Worm (Caenorhabditis elegans) whole organism, L1 larva: Measurements from ENCODE around the gene atgp-1.

ENCODE experiments used
- C34B4.2 ChIP-seq: sonication (generic microtip); optimal IDR thresholded peaks from 2 replicates; lab custom pipeline; 2017; ENCODE audit warnings: mild to moderate bottlenecking, missing genetic modification characterization, missing compliant biosample characterization
- F16B12.6 ChIP-seq: fragments of 150-350 bp; optimal IDR thresholded peaks from 2 replicates; lab custom pipeline; 2014; ENCODE audit warnings: missing biosample characterization, missing genetic modification characterization
- Y116A8C.19 ChIP-seq: sonication (generic microtip); optimal IDR thresholded peaks from 2 replicates; lab custom pipeline; 2016; ENCODE audit warnings: missing compliant biosample characterization, missing genetic modification characterization, borderline replicate concordance
- alr-1 ChIP-seq: fragments of 200-800 bp; sonication (Bioruptor generic); optimal IDR thresholded peaks from 2 replicates; lab custom pipeline; 2018; ENCODE audit warnings: borderline replicate concordance, mild to moderate bottlenecking, missing genetic modification characterization, missing compliant biosample characterization
- aly-2 ChIP-seq: fragments of 150-350 bp; optimal IDR thresholded peaks from 2 replicates; lab custom pipeline; 2014; ENCODE audit warnings: missing biosample characterization, missing genetic modification characterization
- blmp-1 ChIP-seq: fragments of 150-350 bp; optimal IDR thresholded peaks from 2 replicates; lab custom pipeline; 2014; ENCODE audit warnings: missing biosample characterization, missing genetic modification characterization
- ceh-63 ChIP-seq: fragments of 200-800 bp; sonication (Bioruptor generic); optimal IDR thresholded peaks from 2 replicates; lab custom pipeline; 2018; ENCODE audit warnings: mild to moderate bottlenecking, missing genetic modification characterization, missing compliant biosample characterization
- ceh-90 ChIP-seq: sonication (generic microtip); optimal IDR thresholded peaks from 2 replicates; lab custom pipeline; 2016; ENCODE audit warnings: missing genetic modification characterization, missing compliant biosample characterization
- ces-1 ChIP-seq: fragments of 150-350 bp; optimal IDR thresholded peaks from 2 replicates; lab custom pipeline; 2014; ENCODE audit warnings: missing biosample characterization, missing genetic modification reagents, missing genetic modification characterization
- efl-1 ChIP-seq, 4 experiments: fragments of 150-350 bp; optimal IDR thresholded peaks in 3 of 4; peaks in 1 of 4; 1 replicate in 1 of 4; 2 replicates in 3 of 4; lab custom pipeline; 2014; ENCODE audit warnings: missing biosample characterization in 2 of 4, missing genetic modification characterization in 2 of 4, missing genetic modification reagents in 2 of 4
- efl-3 ChIP-seq: fragments of 200-800 bp; sonication (Bioruptor generic); optimal IDR thresholded peaks from 2 replicates; lab custom pipeline; 2018; ENCODE audit warnings: mild to moderate bottlenecking, missing genetic modification characterization, missing compliant biosample characterization
- elt-2 ChIP-seq: sonication (generic microtip); optimal IDR thresholded peaks from 2 replicates; lab custom pipeline; 2016; ENCODE audit warnings: missing genetic modification characterization, mild to moderate bottlenecking, inconsistent platforms, missing compliant biosample characterization, missing genetic modification reagents
- elt-3 ChIP-seq, 6 experiments: fragments of 150-350 bp in 1 of 6; sonication (generic microtip); optimal IDR thresholded peaks; 2 replicates each; lab custom pipeline; 2017 to 2018; ENCODE audit warnings: missing biosample characterization in 6 of 6, missing genetic modification characterization in 6 of 6, inconsistent platforms in 1 of 6
- fkh-8 ChIP-seq: sonication (generic microtip); optimal IDR thresholded peaks from 2 replicates; lab custom pipeline; 2016; ENCODE audit warnings: mild to moderate bottlenecking, missing genetic modification characterization, missing compliant biosample characterization
- irx-1 ChIP-seq: sonication (generic microtip); optimal IDR thresholded peaks from 2 replicates; lab custom pipeline; 2016; ENCODE audit warnings: missing genetic modification characterization, missing compliant biosample characterization
- isw-1 ChIP-seq: fragments of 200-800 bp; sonication (Bioruptor generic); IDR thresholded peaks from 2 replicates; pipeline ENCODE4 v1.3.6; 2022; ENCODE audit warnings: missing genetic modification characterization, missing compliant biosample characterization
- jun-1 ChIP-seq: fragments of 150-350 bp; optimal IDR thresholded peaks from 2 replicates; lab custom pipeline; 2014; ENCODE audit warnings: missing biosample characterization, missing genetic modification reagents, missing genetic modification characterization
- lin-14 ChIP-seq: fragments of 200-800 bp; sonication (Bioruptor generic); optimal IDR thresholded peaks from 2 replicates; lab custom pipeline; 2018; ENCODE audit warnings: mild to moderate bottlenecking, missing genetic modification characterization, moderate library complexity, missing compliant biosample characterization
- lin-15B ChIP-seq: fragments of 150-350 bp; sonication (generic microtip); optimal IDR thresholded peaks from 3 replicates; lab custom pipeline; 2014; ENCODE audit warnings: missing biosample characterization, missing genetic modification characterization
- lin-35 ChIP-seq, 2 experiments: fragments of 150-350 bp; optimal IDR thresholded peaks; 2 replicates each; lab custom pipeline; 2014; ENCODE audit warnings: missing biosample characterization in 2 of 2, missing genetic modification characterization in 2 of 2, missing genetic modification reagents in 2 of 2
- lsy-2 ChIP-seq, 2 experiments: fragments of 150-350 bp; optimal IDR thresholded peaks; 2 replicates each; lab custom pipeline; 2014; ENCODE audit warnings: missing biosample characterization in 2 of 2, missing genetic modification characterization in 2 of 2
- mab-9 ChIP-seq: fragments of 200-800 bp; sonication (Bioruptor generic); IDR thresholded peaks from 2 replicates; pipeline ENCODE4 v1.3.6; 2022; ENCODE audit warnings: missing genetic modification reagents, missing genetic modification characterization, missing compliant biosample characterization
- nhr-20 ChIP-seq: sonication (generic microtip); optimal IDR thresholded peaks from 2 replicates; lab custom pipeline; 2016; ENCODE audit warnings: mild to moderate bottlenecking, missing genetic modification characterization, missing compliant biosample characterization
- nhr-28 ChIP-seq: fragments of 150-350 bp; optimal IDR thresholded peaks from 2 replicates; lab custom pipeline; 2014; ENCODE audit warnings: missing biosample characterization, missing genetic modification characterization
- nhr-47 ChIP-seq: sonication (generic microtip); optimal IDR thresholded peaks from 2 replicates; lab custom pipeline; 2016; ENCODE audit warnings: mild to moderate bottlenecking, missing genetic modification characterization, moderate library complexity, missing compliant biosample characterization
- nhr-71 ChIP-seq: sonication (generic microtip); optimal IDR thresholded peaks from 2 replicates; lab custom pipeline; 2016; ENCODE audit warnings: mild to moderate bottlenecking, missing genetic modification characterization, moderate library complexity, missing compliant biosample characterization
- nhr-76 ChIP-seq: sonication (generic microtip); optimal IDR thresholded peaks from 2 replicates; lab custom pipeline; 2017; ENCODE audit warnings: missing biosample characterization, missing genetic modification characterization
- nhr-90 ChIP-seq: sonication (generic microtip); optimal IDR thresholded peaks from 2 replicates; lab custom pipeline; 2016; ENCODE audit warnings: mild to moderate bottlenecking, missing genetic modification characterization, missing compliant biosample characterization; ENCODE audit not compliant: poor library complexity
- pag-3 ChIP-seq: sonication (generic microtip); optimal IDR thresholded peaks from 2 replicates; lab custom pipeline; 2017; ENCODE audit warnings: missing genetic modification characterization, mild to moderate bottlenecking, missing compliant biosample characterization, antibody characterized with exemption, borderline replicate concordance; ENCODE audit not compliant: insufficient read depth
- pax-3 ChIP-seq: fragments of 200-800 bp; sonication (Bioruptor generic); optimal IDR thresholded peaks from 2 replicates; lab custom pipeline; 2018; ENCODE audit warnings: mild to moderate bottlenecking, missing genetic modification characterization, moderate library complexity, missing compliant biosample characterization
- pqm-1 ChIP-seq: sonication (generic microtip); optimal IDR thresholded peaks from 3 replicates; lab custom pipeline; 2017; ENCODE audit warnings: missing biosample characterization, missing genetic modification characterization
- snpc-4 ChIP-seq: fragments of 150-350 bp; optimal IDR thresholded peaks from 2 replicates; lab custom pipeline; 2014; ENCODE audit warnings: missing biosample characterization, missing genetic modification characterization
- snu-23 ChIP-seq: sonication (generic microtip); optimal IDR thresholded peaks from 2 replicates; lab custom pipeline; 2016; ENCODE audit warnings: missing genetic modification characterization, missing compliant biosample characterization
- sox-4 ChIP-seq: sonication (generic microtip); optimal IDR thresholded peaks from 2 replicates; lab custom pipeline; 2016; ENCODE audit warnings: missing genetic modification characterization, missing compliant biosample characterization
- sptf-1 ChIP-seq: fragments of 150-350 bp; optimal IDR thresholded peaks from 2 replicates; lab custom pipeline; 2014; ENCODE audit warnings: missing biosample characterization, missing genetic modification characterization
- tlp-1 ChIP-seq: fragments of 150-350 bp; optimal IDR thresholded peaks from 2 replicates; lab custom pipeline; 2014; ENCODE audit warnings: missing biosample characterization, missing genetic modification characterization
- unc-86 ChIP-seq: sonication (generic microtip); optimal IDR thresholded peaks from 2 replicates; lab custom pipeline; 2016; ENCODE audit warnings: missing genetic modification characterization, missing compliant biosample characterization
- unc-98 ChIP-seq: fragments of 200-800 bp; sonication (Bioruptor generic); IDR thresholded peaks from 2 replicates; pipeline ENCODE4 v1.3.6; 2022; ENCODE audit warnings: missing genetic modification characterization, missing compliant biosample characterization
- vab-15 ChIP-seq: sonication (generic microtip); optimal IDR thresholded peaks from 2 replicates; lab custom pipeline; 2017; ENCODE audit warnings: missing genotype, mild to moderate bottlenecking, missing genetic modification characterization, missing compliant biosample characterization
- xbp-1 ChIP-seq: sonication (generic microtip); optimal IDR thresholded peaks from 2 replicates; lab custom pipeline; 2016; ENCODE audit warnings: missing genetic modification characterization, missing compliant biosample characterization
- zag-1 ChIP-seq: fragments of 150-350 bp; optimal IDR thresholded peaks from 2 replicates; lab custom pipeline; 2014; ENCODE audit warnings: missing biosample characterization, missing genetic modification characterization

atgp-1 gene

DNA sequence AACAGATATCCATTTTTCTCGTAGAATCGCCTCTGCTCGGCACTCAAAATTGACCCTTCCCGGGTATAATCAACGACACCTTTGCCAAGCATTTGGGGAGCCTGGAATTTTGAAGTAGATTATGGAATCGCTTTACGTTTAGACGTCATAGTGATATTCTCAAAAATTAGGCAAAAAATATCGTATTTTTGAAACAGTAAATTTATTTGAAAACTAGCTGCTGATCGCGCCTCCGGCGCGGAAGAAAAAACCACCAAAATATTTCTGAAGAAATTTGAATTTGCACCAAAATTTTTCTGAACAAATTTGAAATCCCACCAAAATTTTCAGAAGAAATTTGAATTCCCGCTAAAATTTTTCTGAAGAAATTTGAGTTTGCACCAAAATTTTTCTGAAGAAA is 6.8 kb upstream of the atgp-1 start, which contains the start of gene ZK550.6:
ZK550.6 (minus strand) TSS at position 101 of the 400 bp plus-strand sequence.
- TF ChIP-seq lin-35 (GFP tag; optimal IDR thresholded peaks at IDR 0.05; lab: Kevin White, UChicago) (no peak), efl-1 (optimal IDR thresholded peaks at IDR 0.05; lab: Kevin White, UChicago) (no peak), efl-1 (GFP tag; optimal IDR thresholded peaks at IDR 0.05 in 1 of 2; lab: Kevin White, UChicago) (peak in 1 of 2 experiments; percentile 6), ceh-63 (GFP tag; lab: Kevin White, UChicago) (no peak)

DNA sequence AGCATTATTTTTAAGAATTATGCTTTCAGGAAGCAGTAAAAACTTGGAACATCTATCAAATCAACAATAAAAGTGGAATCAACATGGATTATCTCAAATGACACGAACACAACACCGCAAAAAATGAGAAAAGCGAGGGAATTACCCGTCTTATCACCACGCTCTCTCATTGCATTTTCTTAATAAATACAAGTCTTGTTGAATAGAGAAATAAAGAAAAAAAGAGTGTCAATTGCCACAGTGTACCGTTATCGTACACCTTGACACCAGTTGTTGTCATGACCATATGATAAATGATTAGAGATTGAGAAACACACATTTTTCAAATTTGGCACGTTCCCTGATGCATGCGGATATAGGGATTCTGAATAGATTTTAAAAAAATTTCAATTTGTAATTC is 5.4 kb upstream of the atgp-1 start:
- TF ChIP-seq jun-1 (tag; lab: Kevin White, UChicago): no peak
- peak in 1 of 2 experiments; percentile 17 for TF ChIP-seq lsy-2 (tag; optimal IDR thresholded peaks at IDR 0.05; lab: Kevin White, UChicago)
- TF ChIP-seq mab-9: no peak
- peak; percentile 27 for TF ChIP-seq nhr-20 (tag; lab: Kevin White, UChicago)
- peak; percentile 52 for TF ChIP-seq blmp-1 (tag; lab: Kevin White, UChicago)
- peak in 2 of 6 experiments; percentile 0 to 24 for TF ChIP-seq elt-3 (tag; optimal IDR thresholded peaks at IDR 0.05; lab: Kevin White, UChicago)
- peak; percentile 85 for TF ChIP-seq elt-2 (tag; lab: Kevin White, UChicago)
- TF ChIP-seq nhr-90 (tag; lab: Kevin White, UChicago): peak; percentile 15
- TF ChIP-seq pqm-1 (tag; lab: Kevin White, UChicago): peak; percentile 6
- no peak for TF ChIP-seq fkh-8 (tag; lab: Kevin White, UChicago)
- TF ChIP-seq snu-23 (GFP tag; lab: Kevin White, UChicago): peak; percentile 20
- peak in 1 of 2 experiments; percentile 69 for TF ChIP-seq lin-35 (GFP tag; optimal IDR thresholded peaks at IDR 0.05; lab: Kevin White, UChicago)
- no peak for TF ChIP-seq sptf-1 (tag; lab: Kevin White, UChicago)

ce11 chrIV:17264714-17265113 is 4.4 kb upstream of the atgp-1 start, which contains the start of gene F26D10.13:
Gene F26D10.13 (minus strand): TSS chrIV:17264814.
- no peak for TF ChIP-seq nhr-71 (tag; lab: Kevin White, UChicago)
- TF ChIP-seq pag-3 (tag; lab: Kevin White, UChicago): no peak
- TF ChIP-seq snpc-4: no peak
- TF ChIP-seq vab-15 (tag; lab: Kevin White, UChicago): no peak
- no peak for TF ChIP-seq alr-1
- TF ChIP-seq nhr-76 (tag; lab: Kevin White, UChicago): no peak
- no peak for TF ChIP-seq C34B4.2 (tag; lab: Kevin White, UChicago)
- no peak for TF ChIP-seq zag-1 (tag; lab: Kevin White, UChicago)
- no peak for TF ChIP-seq ceh-90
- no peak for TF ChIP-seq unc-98 (GFP tag; lab: Robert Waterston, UW)
- TF ChIP-seq xbp-1 (tag; lab: Kevin White, UChicago): no peak
- TF ChIP-seq ces-1 (GFP tag; lab: Kevin White, UChicago): no peak

ce11 chrIV:17265279-17265678 is 3.9 kb upstream of the atgp-1 start, which contains the start of gene str-187:
Gene str-187 (plus strand): TSS chrIV:17265579.
- TF ChIP-seq nhr-47 (tag; lab: Kevin White, UChicago): no peak
- TF ChIP-seq snpc-4: no peak
- TF ChIP-seq nhr-28: no peak
- TF ChIP-seq vab-15 (tag; lab: Kevin White, UChicago): no peak
- TF ChIP-seq lin-14: no peak
- TF ChIP-seq lin-15B (tag; lab: Kevin White, UChicago): no peak
- TF ChIP-seq sox-4 (tag; lab: Kevin White, UChicago): no peak
- TF ChIP-seq efl-3 (GFP tag; lab: Kevin White, UChicago): no peak
- TF ChIP-seq sptf-1 (tag; lab: Kevin White, UChicago): no peak
- no peak for TF ChIP-seq isw-1 (GFP tag; lab: Robert Waterston, UW)
- TF ChIP-seq lin-35 (GFP tag; optimal IDR thresholded peaks at IDR 0.05; lab: Kevin White, UChicago): no peak
- no peak for TF ChIP-seq irx-1 (tag; lab: Kevin White, UChicago)
- no peak for TF ChIP-seq unc-86 (tag; lab: Kevin White, UChicago)
- TF ChIP-seq aly-2: no peak
- TF ChIP-seq Y116A8C.19 (tag; lab: Kevin White, UChicago): no peak
- TF ChIP-seq F16B12.6 (tag; lab: Kevin White, UChicago): no peak
- TF ChIP-seq pax-3 (tag; lab: Kevin White, UChicago): no peak
- TF ChIP-seq tlp-1 (tag; lab: Kevin White, UChicago): no peak
